Worm (Caenorhabditis elegans) whole organism, mixed stage, embryonic: Measurements from ENCODE around the gene nck-1.

Experiments
- blmp-1 ChIP-seq: fragments of 150-350 bp; optimal IDR thresholded peaks from 2 replicates; lab custom pipeline; 2014; ENCODE audit warnings: missing biosample characterization, missing genetic modification characterization
- cnd-1 ChIP-seq: fragments of 200-800 bp; sonication (Bioruptor generic); optimal IDR thresholded peaks from 2 replicates; lab custom pipeline; 2018; ENCODE audit warnings: mild to moderate bottlenecking, missing genetic modification characterization, missing compliant biosample characterization
- drap-1 ChIP-seq: fragments of 200-800 bp; sonication (Bioruptor generic); optimal IDR thresholded peaks from 3 replicates; lab custom pipeline; 2018; ENCODE audit warnings: mild to moderate bottlenecking, missing genetic modification characterization, missing compliant biosample characterization
- lsy-2 ChIP-seq: fragments of 150-350 bp; optimal IDR thresholded peaks from 2 replicates; lab custom pipeline; 2014; ENCODE audit warnings: missing biosample characterization, missing genetic modification characterization
- mls-2 ChIP-seq: sonication (generic microtip); optimal IDR thresholded peaks from 2 replicates; lab custom pipeline; 2016; ENCODE audit warnings: mild to moderate bottlenecking, missing genetic modification characterization, moderate library complexity, missing compliant biosample characterization
- nhr-12 ChIP-seq: fragments of 150-350 bp; optimal IDR thresholded peaks from 2 replicates; lab custom pipeline; 2014; ENCODE audit warnings: missing biosample characterization, missing genetic modification characterization
- nhr-76 ChIP-seq: sonication (generic microtip); optimal IDR thresholded peaks from 2 replicates; lab custom pipeline; 2017; ENCODE audit warnings: missing biosample characterization, missing genetic modification characterization
- unc-120 ChIP-seq: sonication (generic microtip); optimal IDR thresholded peaks from 2 replicates; lab custom pipeline; 2017; ENCODE audit warnings: missing genetic modification characterization, missing compliant biosample characterization; ENCODE audit not compliant: poor library complexity, severe bottlenecking
- unc-39 ChIP-seq: fragments of 150-350 bp; optimal IDR thresholded peaks from 2 replicates; lab custom pipeline; 2014; ENCODE audit warnings: missing biosample characterization, missing genetic modification characterization

- TF ChIP-seq nhr-12 (tag; lab: Kevin White, UChicago) (no peak), blmp-1 (tag; lab: Kevin White, UChicago) (no peak), unc-120 (tag; lab: Kevin White, UChicago) (no peak), cnd-1 (tag; lab: Kevin White, UChicago) (no peak), lsy-2 (tag; lab: Kevin White, UChicago) (no peak), drap-1 (GFP tag; lab: Kevin White, UChicago) (no peak), mls-2 (tag; lab: Kevin White, UChicago) (no peak), unc-39 (no peak), nhr-76 (no peak)
Observed at ce11 chrX:4100473-4100872, 52.8 kb downstream of the nck-1 start, which contains the start of gene clh-4.
